Worm (Caenorhabditis elegans) whole organism, L3 larva: ENCODE data around the gene dpy-6.

ENCODE experiments used
- R02D3.7 ChIP-seq: fragments of 150-350 bp; optimal IDR thresholded peaks from 2 replicates; lab custom pipeline; 2014; ENCODE audit warnings: missing biosample characterization, missing genetic modification characterization
- aly-2 ChIP-seq: fragments of 150-350 bp; optimal IDR thresholded peaks from 2 replicates; lab custom pipeline; 2014; ENCODE audit warnings: missing biosample characterization, missing genetic modification characterization
- ama-1 ChIP-seq: fragments of 150-350 bp; optimal IDR thresholded peaks from 2 replicates; lab custom pipeline; 2018
- ceh-82 ChIP-seq: fragments of 150-350 bp; optimal IDR thresholded peaks from 2 replicates; lab custom pipeline; 2014; ENCODE audit warnings: missing biosample characterization, missing genetic modification characterization
- egl-27 ChIP-seq: sonication (generic microtip); optimal IDR thresholded peaks from 4 replicates; lab custom pipeline; 2017; ENCODE audit warnings: missing biosample characterization, missing genetic modification reagents, missing genetic modification characterization
- lin-15B ChIP-seq: fragments of 150-350 bp; optimal IDR thresholded peaks from 2 replicates; lab custom pipeline; 2014; ENCODE audit warnings: missing biosample characterization, missing genetic modification characterization
- lsy-12 ChIP-seq: sonication (generic microtip); optimal IDR thresholded peaks from 2 replicates; lab custom pipeline; 2016; ENCODE audit warnings: mild to moderate bottlenecking, missing genetic modification characterization, missing compliant biosample characterization
- nhr-237 ChIP-seq: fragments of 150-350 bp; optimal IDR thresholded peaks from 2 replicates; lab custom pipeline; 2014; ENCODE audit warnings: missing biosample characterization, missing genetic modification characterization
- nhr-76 ChIP-seq: fragments of 150-350 bp; sonication (generic microtip); optimal IDR thresholded peaks from 5 replicates; lab custom pipeline; 2014; ENCODE audit warnings: missing biosample characterization, missing genetic modification characterization
- snpc-4 ChIP-seq: fragments of 150-350 bp; optimal IDR thresholded peaks from 2 replicates; lab custom pipeline; 2014; ENCODE audit warnings: missing biosample characterization, missing genetic modification characterization
- unc-39 ChIP-seq: sonication (generic microtip); optimal IDR thresholded peaks from 4 replicates; lab custom pipeline; 2017; ENCODE audit warnings: missing biosample characterization, missing genetic modification characterization
- unc-62 ChIP-seq: fragments of 150-350 bp; sonication (generic microtip); optimal IDR thresholded peaks from 4 replicates; lab custom pipeline; 2014; ENCODE audit warnings: missing biosample characterization, missing genetic modification reagents, missing genetic modification characterization

DNA sequence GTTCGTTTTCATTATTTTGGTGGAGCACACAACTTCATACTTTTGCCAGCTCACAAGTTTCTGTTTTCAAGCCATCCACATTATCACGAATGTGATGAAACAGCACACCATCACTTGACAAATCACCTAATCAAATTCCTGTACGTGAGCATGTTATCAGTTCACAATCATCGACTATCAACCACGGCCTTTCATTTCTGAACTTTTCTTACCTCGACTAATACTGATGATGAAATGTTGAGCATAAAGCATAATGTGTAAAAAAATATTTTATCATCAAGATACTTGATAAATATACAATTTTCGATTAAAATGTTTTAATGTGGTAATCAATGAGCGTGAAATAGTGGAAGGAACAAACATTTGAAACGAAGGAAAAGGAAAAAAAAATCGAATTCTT lies 18.0 kb upstream of the dpy-6 start:
- no peak for TF ChIP-seq R02D3.7
- TF ChIP-seq ama-1 (lab: Kevin White, UChicago): peak; percentile 55
- TF ChIP-seq lin-15B (tag; lab: Kevin White, UChicago): no peak
- TF ChIP-seq nhr-237: no peak
- no peak for TF ChIP-seq unc-39 (tag; lab: Kevin White, UChicago)
- no peak for TF ChIP-seq lsy-12
- no peak for TF ChIP-seq ceh-82 (tag; lab: Kevin White, UChicago)
- TF ChIP-seq snpc-4 (tag; lab: Kevin White, UChicago): no peak
- no peak for TF ChIP-seq nhr-76 (tag; lab: Kevin White, UChicago)
- no peak for TF ChIP-seq egl-27
- no peak for TF ChIP-seq unc-62 (GFP tag; lab: Kevin White, UChicago)
- no peak for TF ChIP-seq aly-2 (tag; lab: Kevin White, UChicago)
